Fruit fly (Drosophila melanogaster): ENCODE data around the gene Cpr67Fa2.

Cpr67Fa2 gene

dm6 chr3L:10851853-10852346, 39.6 kb upstream of the Cpr67Fa2 start:
- TF ChIP-seq psq (optimal IDR thresholded peaks at IDR 0.05) (no peak), pan (optimal IDR thresholded peaks at IDR 0.05) (no peak), Dll (optimal IDR thresholded peaks at IDR 0.05) (no peak), EcR (GFP tag; optimal IDR thresholded peaks at IDR 0.05) (no peak), usp (GFP tag; optimal IDR thresholded peaks at IDR 0.05) (no peak), CG8478 (optimal IDR thresholded peaks at IDR 0.05) (no peak)

DNA sequence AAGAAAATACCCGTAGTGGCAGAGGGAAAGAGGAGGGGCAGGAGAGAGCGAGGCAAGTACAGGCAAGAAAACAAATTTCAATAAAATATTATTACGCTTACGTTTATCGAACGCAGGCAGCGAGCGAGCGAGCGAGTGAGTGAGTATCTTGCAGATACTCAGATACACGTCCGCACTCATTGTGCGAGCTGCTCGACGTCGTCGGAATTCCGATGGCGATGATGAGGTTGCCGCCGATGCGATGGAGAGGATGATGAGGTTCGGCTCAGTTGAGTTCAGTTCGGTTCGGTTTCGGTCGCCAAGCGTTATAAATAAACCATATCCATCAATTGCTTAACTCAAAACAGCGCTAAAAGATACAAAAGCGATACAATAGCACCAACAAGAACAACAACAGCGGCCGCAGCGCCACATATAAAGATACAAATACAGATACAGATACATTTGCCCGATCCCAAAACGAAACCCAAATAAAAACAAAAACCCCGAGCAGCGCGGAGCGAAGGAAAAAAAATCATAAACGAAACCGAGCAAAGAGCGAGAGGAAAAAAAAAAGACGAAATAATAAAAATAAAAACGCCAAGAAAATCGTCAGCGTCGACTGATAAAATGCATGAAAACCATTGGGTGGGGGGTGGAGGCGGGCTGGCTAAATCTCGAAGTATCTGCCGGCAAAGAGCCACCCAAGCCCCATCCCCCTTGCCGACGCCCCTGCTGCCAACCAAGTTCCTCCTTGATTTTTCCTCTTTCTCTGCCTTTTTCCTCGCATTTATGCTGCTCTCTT, 39.0 kb upstream of the Cpr67Fa2 start:
- TF ChIP-seq psq (optimal IDR thresholded peaks at IDR 0.05) (no peak), pan (optimal IDR thresholded peaks at IDR 0.05) (no peak), Dll (optimal IDR thresholded peaks at IDR 0.05) (no peak), CG8478 (optimal IDR thresholded peaks at IDR 0.05) (no peak), usp (GFP tag; optimal IDR thresholded peaks at IDR 0.05) (no peak), EcR (GFP tag; optimal IDR thresholded peaks at IDR 0.05) (peak in 1 of 2 experiments; percentile 22)

- TF ChIP-seq psq (optimal IDR thresholded peaks at IDR 0.05), result no peak
- TF ChIP-seq CG8478 (optimal IDR thresholded peaks at IDR 0.05), result no peak
- peak in 1 of 2 experiments; percentile 19 for TF ChIP-seq EcR (GFP tag; optimal IDR thresholded peaks at IDR 0.05)
- no peak for TF ChIP-seq pan (optimal IDR thresholded peaks at IDR 0.05)
These were observed 38.4 kb upstream of the Cpr67Fa2 start for dm6 chr3L:10853131-10853471.

dm6 chr3L:10853618-10854017, 37.9 kb upstream of the Cpr67Fa2 start:
- TF ChIP-seq psq (optimal IDR thresholded peaks at IDR 0.05), result no peak
- TF ChIP-seq usp (GFP tag; optimal IDR thresholded peaks at IDR 0.05), result no peak
- no peak for TF ChIP-seq CG8478 (optimal IDR thresholded peaks at IDR 0.05)
- no peak for TF ChIP-seq pan (optimal IDR thresholded peaks at IDR 0.05)
- TF ChIP-seq Dll (optimal IDR thresholded peaks at IDR 0.05), result no peak
- no peak for TF ChIP-seq EcR (GFP tag; optimal IDR thresholded peaks at IDR 0.05)

- no peak for TF ChIP-seq Dll (optimal IDR thresholded peaks at IDR 0.05)
- no peak for TF ChIP-seq EcR (GFP tag; optimal IDR thresholded peaks at IDR 0.05)
- TF ChIP-seq psq (optimal IDR thresholded peaks at IDR 0.05), result no peak
- no peak for TF ChIP-seq usp (GFP tag; optimal IDR thresholded peaks at IDR 0.05)
- no peak for TF ChIP-seq pan (optimal IDR thresholded peaks at IDR 0.05)
- no peak for TF ChIP-seq CG8478 (optimal IDR thresholded peaks at IDR 0.05)
These were observed 37.5 kb upstream of the Cpr67Fa2 start for dm6 chr3L:10854026-10854425.

- no peak for TF ChIP-seq usp (GFP tag; optimal IDR thresholded peaks at IDR 0.05)
- no peak for TF ChIP-seq Dll (optimal IDR thresholded peaks at IDR 0.05)
- no peak for TF ChIP-seq CG8478 (optimal IDR thresholded peaks at IDR 0.05)
- TF ChIP-seq psq (optimal IDR thresholded peaks at IDR 0.05), result no peak
- no peak for TF ChIP-seq pan (optimal IDR thresholded peaks at IDR 0.05)
- TF ChIP-seq EcR (GFP tag; optimal IDR thresholded peaks at IDR 0.05), result no peak
These were observed 36.6 kb upstream of the Cpr67Fa2 start for dm6 chr3L:10854801-10855418.

DNA sequence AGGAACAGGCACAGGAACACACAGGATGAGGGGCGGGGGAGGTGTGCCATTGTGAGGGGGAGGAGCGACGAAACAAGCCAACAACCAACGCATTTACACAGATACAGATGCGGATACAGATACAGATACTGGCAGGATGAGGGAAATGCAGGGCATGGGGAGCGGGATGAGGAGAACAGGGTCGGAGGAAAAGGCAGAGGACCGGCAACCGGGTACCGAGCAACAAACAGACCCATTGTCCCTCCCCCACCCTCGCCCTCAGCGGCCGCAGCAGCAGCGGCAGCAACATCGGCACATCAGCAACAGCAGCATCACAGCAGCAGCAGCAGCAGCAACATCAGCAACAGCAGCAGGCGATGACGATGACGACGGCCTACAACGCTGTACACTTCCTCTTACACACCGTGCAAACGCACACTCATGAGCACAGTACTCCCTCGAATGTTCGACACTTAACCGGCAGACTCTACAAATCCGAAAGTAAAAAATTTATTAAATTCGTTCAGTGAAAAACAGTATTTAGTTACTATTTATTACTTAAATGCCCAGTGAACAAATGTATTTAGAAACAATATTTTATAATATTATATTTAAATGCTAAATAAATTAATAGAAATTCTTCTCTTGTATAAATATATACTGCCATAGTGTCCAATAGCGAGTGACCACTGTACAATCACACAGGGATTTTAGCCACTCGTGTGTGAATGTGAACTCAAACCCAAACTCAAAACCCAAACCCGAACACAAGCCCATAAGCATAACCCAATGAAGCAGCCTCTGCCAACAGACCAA, 35.9 kb upstream of the Cpr67Fa2 start:
- peak; percentile 45 for TF ChIP-seq Dll (optimal IDR thresholded peaks at IDR 0.05)
- no peak for TF ChIP-seq psq (optimal IDR thresholded peaks at IDR 0.05)

dm6 chr3L:10856534-10857030, 34.9 kb upstream of the Cpr67Fa2 start:
- no peak for TF ChIP-seq psq (optimal IDR thresholded peaks at IDR 0.05)
- peak; percentile 98 for TF ChIP-seq CG8478 (optimal IDR thresholded peaks at IDR 0.05)
- TF ChIP-seq pan (optimal IDR thresholded peaks at IDR 0.05), result no peak
- peak in 1 of 2 experiments; percentile 43 for TF ChIP-seq EcR (GFP tag; optimal IDR thresholded peaks at IDR 0.05)
- no peak for TF ChIP-seq usp (GFP tag; optimal IDR thresholded peaks at IDR 0.05)
- TF ChIP-seq Dll (optimal IDR thresholded peaks at IDR 0.05), result peak; percentile 86

DNA sequence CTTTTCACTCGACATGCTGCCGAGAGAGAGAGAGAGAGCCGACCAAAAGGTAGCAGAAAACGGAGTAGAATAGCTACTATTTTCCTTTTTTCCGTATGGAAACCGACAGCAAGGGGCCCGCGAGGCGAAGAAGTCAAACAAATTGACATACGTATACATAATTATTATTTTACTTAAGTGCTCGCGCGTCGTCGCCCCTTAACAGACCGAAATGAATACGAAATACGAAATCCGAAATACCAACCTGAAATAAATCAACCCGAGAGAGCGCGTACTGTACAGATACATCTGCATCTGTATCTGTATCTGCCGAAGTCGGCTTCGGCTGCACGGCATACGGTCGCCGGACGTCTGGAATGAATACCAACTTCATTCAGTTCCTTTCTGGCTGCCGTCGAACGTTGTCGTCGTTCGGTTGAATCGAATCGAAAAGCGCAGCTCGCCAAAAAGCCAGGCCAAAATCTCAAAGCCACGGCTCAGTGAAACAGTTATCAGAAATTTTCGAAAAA, 33.9 kb upstream of the Cpr67Fa2 start:
- TF ChIP-seq usp (GFP tag; optimal IDR thresholded peaks at IDR 0.05), result no peak
- no peak for TF ChIP-seq psq (optimal IDR thresholded peaks at IDR 0.05)
- TF ChIP-seq Dll (optimal IDR thresholded peaks at IDR 0.05), result no peak
- TF ChIP-seq pan (optimal IDR thresholded peaks at IDR 0.05), result no peak
- TF ChIP-seq CG8478 (optimal IDR thresholded peaks at IDR 0.05), result peak; percentile 22
- TF ChIP-seq EcR (GFP tag; optimal IDR thresholded peaks at IDR 0.05), result peak in 1 of 2 experiments; percentile 71

DNA sequence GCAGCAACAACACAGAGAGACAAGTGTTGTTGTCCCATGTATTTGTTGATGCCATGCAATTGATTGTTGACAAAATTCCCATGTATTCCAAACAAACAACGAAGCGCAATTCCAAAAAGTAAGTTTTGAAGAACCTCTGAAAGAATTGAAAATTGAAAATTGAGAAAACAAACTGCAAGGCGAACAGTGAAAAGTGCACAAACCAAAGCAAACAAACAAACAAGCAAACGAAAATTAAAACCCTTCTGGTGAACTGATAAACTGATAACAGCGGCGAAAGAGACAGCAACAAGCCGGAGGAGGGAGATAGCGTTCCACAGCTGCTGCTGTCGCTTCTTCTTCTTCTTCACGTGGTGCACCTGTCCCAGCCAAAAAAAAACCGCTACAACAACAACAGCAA, 32.9 kb upstream of the Cpr67Fa2 start:
- TF ChIP-seq usp (GFP tag; optimal IDR thresholded peaks at IDR 0.05) (no peak), pan (optimal IDR thresholded peaks at IDR 0.05) (no peak), CG8478 (optimal IDR thresholded peaks at IDR 0.05) (no peak), Dll (optimal IDR thresholded peaks at IDR 0.05) (no peak), psq (optimal IDR thresholded peaks at IDR 0.05) (no peak), EcR (GFP tag; optimal IDR thresholded peaks at IDR 0.05) (no peak)

DNA sequence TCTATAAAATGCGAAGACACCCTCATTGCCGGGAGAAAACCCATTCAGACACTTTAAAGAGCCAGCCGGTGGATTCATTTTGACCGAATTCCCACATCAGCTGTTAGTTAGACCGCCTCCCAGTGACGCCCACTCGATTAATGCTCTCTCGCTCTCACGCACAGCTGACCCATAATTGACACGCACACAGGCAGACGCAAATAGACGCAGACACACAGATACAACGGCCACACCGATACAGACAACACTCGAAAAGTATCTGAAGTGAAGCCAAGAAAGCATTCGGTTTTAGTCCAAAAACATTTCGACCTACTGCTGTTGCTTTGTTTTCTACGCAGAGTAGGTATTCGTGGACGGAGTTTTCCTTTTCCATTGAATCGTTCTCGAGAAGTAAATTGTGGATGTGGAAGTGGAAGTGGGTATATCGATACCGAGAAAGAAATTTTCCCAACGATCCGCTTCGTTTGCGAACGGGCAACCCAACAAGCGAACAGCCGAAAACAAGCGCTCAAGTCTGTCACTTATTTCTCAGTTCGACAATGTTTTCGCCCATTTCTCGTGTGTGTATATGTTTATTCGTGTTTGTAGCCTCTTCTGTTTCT, 31.4 kb upstream of the Cpr67Fa2 start:
- TF ChIP-seq EcR (GFP tag; optimal IDR thresholded peaks at IDR 0.05), result no peak
- TF ChIP-seq CG8478 (optimal IDR thresholded peaks at IDR 0.05), result no peak
- TF ChIP-seq pan (optimal IDR thresholded peaks at IDR 0.05), result no peak
- no peak for TF ChIP-seq Dll (optimal IDR thresholded peaks at IDR 0.05)
- TF ChIP-seq psq (optimal IDR thresholded peaks at IDR 0.05), result no peak
- TF ChIP-seq usp (GFP tag; optimal IDR thresholded peaks at IDR 0.05), result no peak
